Worm (Caenorhabditis elegans): Measurements from ENCODE around the gene sre-8.

sre-8 gene

ce11 chrV:14256813-14257212 is at the start of gene sre-8:
Gene sre-8, plus strand, starts transcription at chrV:14257113.
- TF ChIP-seq mml-1 (tag; optimal IDR thresholded peaks at IDR 0.05), result no peak
- TF ChIP-seq unc-39 (tag; optimal IDR thresholded peaks at IDR 0.05), result no peak
- no peak for TF ChIP-seq aly-2 (tag; optimal IDR thresholded peaks at IDR 0.05)
- no peak for TF ChIP-seq elt-1 (tag; optimal IDR thresholded peaks at IDR 0.05)
- no peak for TF ChIP-seq sea-2 (GFP tag; optimal IDR thresholded peaks at IDR 0.05)
- TF ChIP-seq zag-1 (tag; optimal IDR thresholded peaks at IDR 0.05), result no peak

- TF ChIP-seq ama-1 (optimal IDR thresholded peaks at IDR 0.05) (no peak), egl-5 (tag; optimal IDR thresholded peaks at IDR 0.05) (no peak), snpc-4 (tag; optimal IDR thresholded peaks at IDR 0.05) (no peak), ceh-9 (tag; optimal IDR thresholded peaks at IDR 0.05) (no peak), unc-62 (GFP tag; optimal IDR thresholded peaks at IDR 0.05) (no peak), ceh-82 (tag; optimal IDR thresholded peaks at IDR 0.05) (no peak), skn-1 (tag; optimal IDR thresholded peaks at IDR 0.05) (no peak), mdl-1 (tag; optimal IDR thresholded peaks at IDR 0.05) (no peak), sea-2 (GFP tag; optimal IDR thresholded peaks at IDR 0.05) (no peak), R02D3.7 (tag; optimal IDR thresholded peaks at IDR 0.05) (no peak), fos-1 (tag; optimal IDR thresholded peaks at IDR 0.05) (no peak), elt-1 (tag; optimal IDR thresholded peaks at IDR 0.05) (no peak)
These were observed 46.2 kb upstream of the sre-8 start, which contains the start of gene str-230 for ce11 chrV:14210743-14211142. Gene str-230, minus strand, starts transcription at chrV:14210843.

DNA sequence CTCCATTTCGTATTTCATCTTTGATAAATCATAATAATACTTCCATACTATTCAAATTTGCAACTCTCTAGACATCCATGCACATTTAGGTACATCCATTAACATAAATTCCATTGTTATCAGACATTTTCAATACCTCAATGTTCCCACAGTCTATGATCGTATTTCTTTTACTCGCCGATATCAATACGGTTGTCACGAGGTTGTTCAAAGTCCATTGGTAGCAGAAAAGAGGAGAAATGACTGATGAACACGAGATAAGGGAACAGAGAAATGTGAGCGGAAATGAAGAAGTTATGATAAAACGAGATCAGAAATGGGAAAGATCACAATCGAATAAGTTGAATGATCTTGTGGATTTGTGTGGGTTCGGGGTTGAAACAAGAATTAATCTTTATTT is 44.1 kb upstream of the sre-8 start:
- TF ChIP-seq daf-12 (tag; optimal IDR thresholded peaks at IDR 0.05) (no peak), nhr-43 (tag; optimal IDR thresholded peaks at IDR 0.05; ENCODE audit: poor library complexity, severe bottlenecking) (peak; percentile 15), zag-1 (tag; optimal IDR thresholded peaks at IDR 0.05) (no peak), ZK546.5 (tag; optimal IDR thresholded peaks at IDR 0.05) (no peak), elt-3 (tag; optimal IDR thresholded peaks at IDR 0.05) (peak in 1 of 3 experiments; percentile 17), egl-5 (tag; optimal IDR thresholded peaks at IDR 0.05) (no peak), jun-1 (tag; optimal IDR thresholded peaks at IDR 0.05) (peak; percentile 52), ztf-11 (tag; optimal IDR thresholded peaks at IDR 0.05) (no peak), lin-15B (tag; optimal IDR thresholded peaks at IDR 0.05) (no peak), unc-39 (tag; optimal IDR thresholded peaks at IDR 0.05) (no peak), mdl-1 (tag; optimal IDR thresholded peaks at IDR 0.05) (no peak), snpc-4 (tag; optimal IDR thresholded peaks at IDR 0.05) (no peak), elt-2 (tag; optimal IDR thresholded peaks at IDR 0.05) (peak; percentile 88), nhr-237 (tag; optimal IDR thresholded peaks at IDR 0.05) (no peak), R02D3.7 (tag; optimal IDR thresholded peaks at IDR 0.05) (no peak), nhr-23 (tag; optimal IDR thresholded peaks at IDR 0.05) (no peak), ztf-4 (tag; optimal IDR thresholded peaks at IDR 0.05) (no peak), nfya-1 (tag; optimal IDR thresholded peaks at IDR 0.05; ENCODE audit: insufficient read depth) (no peak), nhr-25 (tag; optimal IDR thresholded peaks at IDR 0.05) (peak; percentile 11), elt-1 (tag; optimal IDR thresholded peaks at IDR 0.05) (no peak), pqm-1 (tag; optimal IDR thresholded peaks at IDR 0.05) (peak; percentile 77), egl-27 (tag; optimal IDR thresholded peaks at IDR 0.05) (no peak), nhr-11 (tag; optimal IDR thresholded peaks at IDR 0.05) (no peak), mml-1 (tag; optimal IDR thresholded peaks at IDR 0.05) (no peak)

DNA sequence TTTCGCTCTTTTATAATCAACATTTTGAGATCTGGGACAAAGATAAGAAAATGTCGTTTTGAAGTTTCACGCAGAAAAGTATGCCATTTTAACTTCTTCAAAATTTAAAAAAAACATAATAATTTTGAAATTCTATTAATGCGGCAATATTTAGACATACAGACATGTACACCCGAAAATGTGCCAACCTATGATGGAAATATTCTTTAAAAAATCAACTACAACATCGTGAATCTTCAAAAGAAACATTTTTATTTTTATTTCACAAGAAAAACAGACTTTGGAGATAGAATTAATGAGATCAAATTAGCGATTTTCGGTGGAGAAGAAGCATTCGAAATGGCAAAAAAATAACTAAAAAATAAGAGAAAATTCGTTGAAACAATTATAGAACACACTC is 41.8 kb upstream of the sre-8 start, which contains the start of gene T16A9.5:
T16A9.5 (minus strand) TSS at position 101 of the 400 bp plus-strand sequence.
- no peak for TF ChIP-seq nhr-12 (tag; optimal IDR thresholded peaks at IDR 0.05)
- no peak for TF ChIP-seq skn-1 (tag; optimal IDR thresholded peaks at IDR 0.05)
- TF ChIP-seq nhr-28 (tag; optimal IDR thresholded peaks at IDR 0.05), result no peak
- TF ChIP-seq ceh-9 (tag; optimal IDR thresholded peaks at IDR 0.05), result no peak

- TF ChIP-seq zag-1 (tag; optimal IDR thresholded peaks at IDR 0.05) (no peak), nhr-77 (tag; optimal IDR thresholded peaks at IDR 0.05) (no peak), nfya-1 (tag; optimal IDR thresholded peaks at IDR 0.05; ENCODE audit: insufficient read depth) (no peak), nhr-237 (tag; optimal IDR thresholded peaks at IDR 0.05) (no peak)
These were observed 33.8 kb upstream of the sre-8 start for ce11 chrV:14223141-14223540.

All from whole organism, L3 larva.